Fruit fly (Drosophila melanogaster): ENCODE data around the gene Edem2.

Edem2 gene

DNA sequence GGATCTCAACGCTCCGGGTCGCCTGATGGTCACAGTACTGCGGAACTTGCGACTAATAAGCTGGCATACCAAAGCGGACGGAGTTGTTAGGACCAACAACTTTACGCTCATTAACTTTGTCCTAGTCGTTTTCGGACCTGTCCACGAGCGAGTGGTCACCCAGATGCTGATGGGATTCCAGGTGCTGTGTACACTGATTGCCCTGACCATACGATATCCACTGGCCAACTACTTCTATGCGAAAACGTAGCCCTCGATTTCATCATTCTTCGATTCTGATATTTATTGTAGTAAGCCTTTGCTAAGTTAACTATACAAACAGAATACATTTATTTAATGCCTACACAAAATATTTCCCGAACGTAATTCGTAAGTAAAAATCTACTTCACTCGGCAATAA lies 8.9 kb upstream of the Edem2 start, which contains the start of gene Rsph1:
Gene Rsph1, plus strand, starts transcription at position 301 of the 400 bp plus-strand sequence.
- TF ChIP-seq dsx (GFP tag; optimal IDR thresholded peaks at IDR 0.05; ENCODE audit: poor library complexity, severe bottlenecking), result no peak
- TF ChIP-seq fd59A (GFP tag; optimal IDR thresholded peaks at IDR 0.05), result no peak
- no peak for TF ChIP-seq fd85E (GFP tag; optimal IDR thresholded peaks at IDR 0.05)
- no peak for TF ChIP-seq CG9139 (GFP tag; optimal IDR thresholded peaks at IDR 0.05)
- TF ChIP-seq CG31627 (GFP tag; optimal IDR thresholded peaks at IDR 0.05), result no peak
- no peak for TF ChIP-seq vri (GFP tag; optimal IDR thresholded peaks at IDR 0.05)
- no peak for TF ChIP-seq Smox (GFP tag; optimal IDR thresholded peaks at IDR 0.05)
- no peak for TF ChIP-seq CG11294 (GFP tag; IDR thresholded peaks at IDR 0.05)
- TF ChIP-seq Hr38 (GFP tag; optimal IDR thresholded peaks at IDR 0.05), result no peak
- TF ChIP-seq CG16779 (tag; optimal IDR thresholded peaks at IDR 0.05), result no peak
- no peak for TF ChIP-seq topi (GFP tag; optimal IDR thresholded peaks at IDR 0.05)

dm6 chr2L:13190534-13190933 lies 1.5 kb upstream of the Edem2 start:
- TF ChIP-seq pdm3 (GFP tag; optimal IDR thresholded peaks at IDR 0.05), result no peak
- TF ChIP-seq spab (GFP tag; optimal IDR thresholded peaks at IDR 0.05), result no peak
- peak; percentile 27 for TF ChIP-seq esn (GFP tag; optimal IDR thresholded peaks at IDR 0.05)
- no peak for TF ChIP-seq Ets21C (GFP tag; optimal IDR thresholded peaks at IDR 0.05)
- no peak for TF ChIP-seq Met (GFP tag; optimal IDR thresholded peaks at IDR 0.05)
- no peak for TF ChIP-seq CG10669 (GFP tag; optimal IDR thresholded peaks at IDR 0.05)
- no peak for TF ChIP-seq Sox102F (GFP tag; optimal IDR thresholded peaks at IDR 0.05)
- no peak for TF ChIP-seq CG6792 (GFP tag; optimal IDR thresholded peaks at IDR 0.05)
- TF ChIP-seq CG6163 (GFP tag; IDR thresholded peaks at IDR 0.05), result 0 out of 3 replicates have a peak, but pooled peaks have one; percentile 41
- peak; percentile 87 for TF ChIP-seq svp (GFP tag)
- no peak for TF ChIP-seq Gug (GFP tag; IDR thresholded peaks at IDR 0.05)
- no peak for TF ChIP-seq salr (GFP tag; optimal IDR thresholded peaks at IDR 0.05)
- no peak for TF ChIP-seq CG8119 (GFP tag; IDR thresholded peaks at IDR 0.05)
- peak; percentile 83 for TF ChIP-seq vri (GFP tag; optimal IDR thresholded peaks at IDR 0.05)
- TF ChIP-seq Eip78C (GFP tag), result no peak
- no peak for TF ChIP-seq net (GFP tag; optimal IDR thresholded peaks at IDR 0.05)
- no peak for TF ChIP-seq CG8319 (GFP tag; optimal IDR thresholded peaks at IDR 0.05)

DNA sequence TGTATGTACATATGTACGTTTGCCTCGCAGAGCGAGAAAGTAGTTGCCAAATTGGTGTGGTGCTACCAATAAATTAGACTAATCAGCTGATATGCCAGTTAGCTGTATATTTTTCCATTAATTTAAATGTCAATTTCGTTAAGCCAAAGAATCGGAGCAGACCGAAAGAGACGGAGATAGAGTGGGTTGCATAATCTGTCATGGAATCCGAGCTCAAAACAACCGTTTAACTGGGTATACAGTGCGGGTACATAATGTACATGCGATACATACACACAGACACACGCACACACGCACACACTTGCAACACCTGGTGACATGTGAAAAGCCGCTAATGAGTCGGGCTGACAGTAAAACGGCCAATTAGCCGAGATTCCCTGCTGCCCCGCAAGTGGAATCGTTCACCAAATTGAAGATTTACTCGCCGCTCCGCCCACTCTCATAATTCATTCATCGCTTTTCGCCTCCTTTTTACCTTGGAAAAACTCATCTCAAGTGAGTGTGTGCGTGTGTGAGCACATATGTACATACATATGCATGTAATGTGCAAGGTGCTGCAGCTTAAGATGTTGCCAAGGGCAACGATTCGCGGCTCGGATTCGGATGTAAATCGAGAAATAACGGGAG lies 836 bp upstream of the Edem2 start:
- peak; percentile 43 for TF ChIP-seq Eip78C (GFP tag)
- no peak for TF ChIP-seq CG15336 (GFP tag; IDR thresholded peaks at IDR 0.05)

DNA sequence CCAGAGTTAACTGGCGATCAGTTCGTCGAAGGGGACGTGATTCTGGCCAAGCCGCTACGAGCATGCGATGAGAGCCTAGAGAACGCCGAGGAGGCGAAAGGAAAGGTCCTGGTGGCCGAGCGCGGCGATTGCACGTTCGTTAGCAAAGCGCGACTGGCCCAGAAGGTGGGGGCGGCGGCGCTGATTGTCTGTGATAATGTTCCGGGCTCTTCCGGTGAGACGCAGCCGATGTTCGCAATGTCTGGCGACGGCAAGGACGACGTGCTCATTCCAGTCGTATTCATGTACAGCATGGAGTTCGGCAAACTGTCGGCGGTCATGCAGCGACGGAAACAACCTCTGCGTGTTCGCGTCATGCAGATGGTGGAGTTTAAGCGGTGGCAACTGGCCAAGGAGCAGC lies 3.8 kb downstream of the Edem2 start:
- TF ChIP-seq CG7368 (GFP tag; optimal IDR thresholded peaks at IDR 0.05), result no peak
- TF ChIP-seq dac (GFP tag; optimal IDR thresholded peaks at IDR 0.05), result no peak
- TF ChIP-seq CG1621 (tag; optimal IDR thresholded peaks at IDR 0.05), result no peak
- no peak for TF ChIP-seq CG8319 (GFP tag; optimal IDR thresholded peaks at IDR 0.05)
- no peak for TF ChIP-seq CG10669 (GFP tag; optimal IDR thresholded peaks at IDR 0.05)
- TF ChIP-seq Smox (GFP tag; optimal IDR thresholded peaks at IDR 0.05), result no peak
- no peak for TF ChIP-seq Ets96B (tag; optimal IDR thresholded peaks at IDR 0.05)
- no peak for TF ChIP-seq CG11902 (GFP tag; optimal IDR thresholded peaks at IDR 0.05)
- no peak for TF ChIP-seq OdsH (GFP tag; optimal IDR thresholded peaks at IDR 0.05)
- TF ChIP-seq CG8632 (GFP tag; optimal IDR thresholded peaks at IDR 0.05), result no peak
- TF ChIP-seq Sox14 (GFP tag; optimal IDR thresholded peaks at IDR 0.05), result no peak
- no peak for TF ChIP-seq CG6276 (GFP tag; optimal IDR thresholded peaks at IDR 0.05)
- no peak for TF ChIP-seq CG31627 (GFP tag; optimal IDR thresholded peaks at IDR 0.05)
- no peak for TF ChIP-seq acj6 (GFP tag; optimal IDR thresholded peaks at IDR 0.05)
- TF ChIP-seq CG11294 (GFP tag; IDR thresholded peaks at IDR 0.05), result no peak
- TF ChIP-seq CG10631 (GFP tag; optimal IDR thresholded peaks at IDR 0.05), result no peak

All from whole organism, prepupa.